Fruit fly (Drosophila melanogaster) Kc167 (cell line): ENCODE results near the gene ssx.

Source experiments
- h ChIP-seq: fragments of >200 bp; optimal IDR thresholded peaks from 3 replicates; lab custom pipeline; 2018; ENCODE audit warnings: missing external identifiers
- psq ChIP-seq: fragments of >200 bp; optimal IDR thresholded peaks from 2 replicates; lab custom pipeline; 2017; ENCODE audit warnings: missing external identifiers

dm6 chrX:1392875-1393274, 22.5 kb downstream of the ssx start, which contains the start of gene Rilpl:
- no peak for TF ChIP-seq psq (lab: Kevin White, UChicago)
- no peak for TF ChIP-seq h (lab: Kevin White, UChicago)
